Worm (Caenorhabditis elegans) whole organism, young adult: ENCODE measurements around the gene M02F4.2.
A peak's percentile ranks its signal among the peaks of the same experiment; 100 is the strongest.

Experiments used
- B0336.3 ChIP-seq: fragments of 200-800 bp; sonication (Bioruptor generic); IDR thresholded peaks from 2 replicates; pipeline ENCODE4 v1.3.6; 2022; ENCODE audit warnings: missing genetic modification characterization, missing compliant biosample characterization
- F10E7.11 ChIP-seq: sonication (generic microtip); optimal IDR thresholded peaks from 2 replicates; lab custom pipeline; 2017; ENCODE audit warnings: mild to moderate bottlenecking, missing genetic modification characterization, moderate library complexity, missing compliant biosample characterization
- F23B12.7 ChIP-seq: sonication (generic microtip); optimal IDR thresholded peaks from 2 replicates; lab custom pipeline; 2017; ENCODE audit warnings: missing genetic modification characterization, mild to moderate bottlenecking, missing compliant biosample characterization, antibody characterized with exemption, moderate library complexity; ENCODE audit not compliant: insufficient read depth
- F37B4.10 ChIP-seq: fragments of 200-800 bp; sonication (Bioruptor generic); IDR thresholded peaks from 2 replicates; pipeline ENCODE4 v1.3.6; 2022; ENCODE audit warnings: missing genetic modification characterization, missing compliant biosample characterization
- T07F8.4 ChIP-seq: sonication (generic microtip); optimal IDR thresholded peaks from 2 replicates; lab custom pipeline; 2016; ENCODE audit warnings: mild to moderate bottlenecking, missing genetic modification characterization, moderate library complexity, missing compliant biosample characterization
- Y53G8AR.9 ChIP-seq: fragments of 200-800 bp; sonication (Bioruptor generic); conservative IDR thresholded peaks from 2 replicates; pipeline ENCODE4 v1.3.6; 2022; ENCODE audit warnings: missing genetic modification reagents, missing genetic modification characterization, missing compliant biosample characterization
- Y67H2A.10 ChIP-seq: fragments of 200-800 bp; sonication (Bioruptor generic); conservative IDR thresholded peaks from 2 replicates; pipeline ENCODE4 v1.3.6; 2022; ENCODE audit warnings: missing genetic modification reagents, missing genetic modification characterization, missing compliant biosample characterization
- ZK185.1 ChIP-seq: sonication (generic microtip); optimal IDR thresholded peaks from 2 replicates; lab custom pipeline; 2016; ENCODE audit warnings: mild to moderate bottlenecking, missing genetic modification characterization, missing compliant biosample characterization; ENCODE audit not compliant: poor library complexity, severe bottlenecking
- akir-1 ChIP-seq: fragments of 200-800 bp; sonication (Bioruptor generic); optimal IDR thresholded peaks from 2 replicates; lab custom pipeline; 2018; ENCODE audit warnings: mild to moderate bottlenecking, missing genetic modification characterization, moderate library complexity, missing compliant biosample characterization
- aptf-2 ChIP-seq: fragments of 200-800 bp; sonication (Bioruptor generic); conservative IDR thresholded peaks from 2 replicates; pipeline ENCODE4 v1.3.6; 2022; ENCODE audit warnings: missing genetic modification reagents, missing genetic modification characterization, missing compliant biosample characterization
- atf-7 ChIP-seq: sonication (generic microtip); optimal IDR thresholded peaks from 2 replicates; lab custom pipeline; 2017; ENCODE audit warnings: mild to moderate bottlenecking, missing genetic modification characterization, missing compliant biosample characterization
- cebp-2 ChIP-seq: fragments of 200-800 bp; sonication (Bioruptor generic); IDR thresholded peaks from 2 replicates; pipeline ENCODE4 v1.3.6; 2022; ENCODE audit warnings: missing genetic modification characterization, missing compliant biosample characterization
- ceh-27 ChIP-seq: fragments of 200-800 bp; sonication (Bioruptor generic); optimal IDR thresholded peaks from 2 replicates; lab custom pipeline; 2018; ENCODE audit warnings: mild to moderate bottlenecking, missing genetic modification characterization, moderate library complexity, missing compliant biosample characterization
- ceh-58 ChIP-seq: fragments of 200-800 bp; sonication (Bioruptor generic); IDR thresholded peaks from 2 replicates; pipeline ENCODE4 v1.3.6; 2022; ENCODE audit warnings: missing genetic modification characterization, missing compliant biosample characterization
- chd-7 ChIP-seq: sonication (generic microtip); optimal IDR thresholded peaks from 2 replicates; lab custom pipeline; 2016; ENCODE audit warnings: mild to moderate bottlenecking, missing genetic modification characterization, moderate library complexity, missing compliant biosample characterization
- hlh-12 ChIP-seq: sonication (generic microtip); optimal IDR thresholded peaks from 2 replicates; lab custom pipeline; 2016; ENCODE audit warnings: missing genetic modification characterization, missing compliant biosample characterization
- hmg-1.2 ChIP-seq: fragments of 200-800 bp; sonication (Bioruptor generic); IDR thresholded peaks from 2 replicates; pipeline ENCODE4 v1.3.6; 2022; ENCODE audit warnings: missing genetic modification reagents, missing genetic modification characterization, missing compliant biosample characterization
- hmg-20 ChIP-seq: fragments of 200-800 bp; sonication (Bioruptor generic); IDR thresholded peaks from 2 replicates; pipeline ENCODE4 v1.3.6; 2022; ENCODE audit warnings: missing genetic modification reagents, missing genetic modification characterization, missing compliant biosample characterization
- hrde-1 ChIP-seq: sonication (generic microtip); optimal IDR thresholded peaks from 2 replicates; lab custom pipeline; 2016; ENCODE audit warnings: missing genetic modification characterization, mild to moderate bottlenecking, missing compliant biosample characterization, moderate library complexity, missing genotype, missing genetic modification reagents, borderline replicate concordance
- lin-35 ChIP-seq, 3 experiments: fragments of 150-350 bp in 2 of 3; sonication (generic microtip) in 1 of 3; optimal IDR thresholded peaks; 2 replicates each; lab custom pipeline; 2014 to 2018; ENCODE audit warnings: missing biosample characterization in 3 of 3, missing genetic modification characterization in 3 of 3, missing genetic modification reagents in 3 of 3
- madf-3 ChIP-seq: fragments of 200-800 bp; sonication (Bioruptor generic); IDR thresholded peaks from 2 replicates; pipeline ENCODE4 v1.3.6; 2022; ENCODE audit warnings: missing genetic modification reagents, missing genetic modification characterization, missing compliant biosample characterization
- nfya-1 ChIP-seq: sonication (generic microtip); optimal IDR thresholded peaks from 2 replicates; lab custom pipeline; 2017; ENCODE audit warnings: antibody characterized with exemption, missing compliant biosample characterization, missing genetic modification characterization, borderline replicate concordance; ENCODE audit not compliant: insufficient read depth
- nhr-90 ChIP-seq: sonication (generic microtip); optimal IDR thresholded peaks from 2 replicates; lab custom pipeline; 2016; ENCODE audit warnings: missing genotype, mild to moderate bottlenecking, missing genetic modification characterization, missing compliant biosample characterization
- rcor-1 ChIP-seq: fragments of 200-800 bp; sonication (Bioruptor generic); IDR thresholded peaks from 2 replicates; pipeline ENCODE4 v1.3.6; 2022; ENCODE audit warnings: missing genetic modification reagents, missing genetic modification characterization, missing compliant biosample characterization
- rec-8 ChIP-seq, 2 experiments: sonication (generic microtip); optimal IDR thresholded peaks; 2 replicates each; lab custom pipeline; 2016; ENCODE audit warnings: mild to moderate bottlenecking in 2 of 2, missing genetic modification characterization in 2 of 2, missing genetic modification reagents in 2 of 2, missing genotype in 2 of 2, missing biosample characterization in 1 of 2, missing compliant biosample characterization in 1 of 2, moderate library complexity in 1 of 2
- snpc-1.1 ChIP-seq: sonication (generic microtip); optimal IDR thresholded peaks from 2 replicates; lab custom pipeline; 2017; ENCODE audit warnings: missing genetic modification characterization, mild to moderate bottlenecking, missing compliant biosample characterization, antibody characterized with exemption, moderate library complexity, missing genotype, missing genetic modification reagents; ENCODE audit not compliant: insufficient read depth
- snpc-1.3 ChIP-seq: sonication (generic microtip); optimal IDR thresholded peaks from 2 replicates; lab custom pipeline; 2017; ENCODE audit warnings: missing genetic modification characterization, mild to moderate bottlenecking, missing compliant biosample characterization, antibody characterized with exemption, moderate library complexity, missing genotype, missing genetic modification reagents; ENCODE audit not compliant: insufficient read depth
- snpc-3.4 ChIP-seq: sonication (generic microtip); optimal IDR thresholded peaks from 2 replicates; lab custom pipeline; 2017; ENCODE audit warnings: missing genetic modification characterization, mild to moderate bottlenecking, missing compliant biosample characterization, antibody characterized with exemption, moderate library complexity, missing genotype, missing genetic modification reagents
- snpc-4 ChIP-seq, 5 experiments: fragments of 150-350 bp in 1 of 5; sonication (generic microtip) in 4 of 5; optimal IDR thresholded peaks; 2 replicates each; lab custom pipeline; 2014 to 2018; ENCODE audit warnings: missing genetic modification characterization in 5 of 5, missing biosample characterization in 3 of 5, antibody characterized with exemption in 2 of 5, mild to moderate bottlenecking in 2 of 5, missing compliant biosample characterization in 2 of 5, missing genotype in 2 of 5, moderate library complexity in 2 of 5, missing genetic modification reagents in 1 of 5
- tbx-9 ChIP-seq: sonication (generic microtip); optimal IDR thresholded peaks from 2 replicates; lab custom pipeline; 2016; ENCODE audit warnings: borderline replicate concordance, missing genetic modification characterization, inconsistent platforms, missing compliant biosample characterization
- tlf-1 ChIP-seq: fragments of 200-800 bp; sonication (Bioruptor generic); optimal IDR thresholded peaks from 2 replicates; lab custom pipeline; 2018; ENCODE audit warnings: mild to moderate bottlenecking, missing genetic modification characterization, missing compliant biosample characterization
- unc-130 ChIP-seq: sonication (generic microtip); optimal IDR thresholded peaks from 2 replicates; lab custom pipeline; 2016; ENCODE audit warnings: missing genetic modification reagents, missing genetic modification characterization, missing compliant biosample characterization
- xnd-1 ChIP-seq: sonication (generic microtip); optimal IDR thresholded peaks from 2 replicates; lab custom pipeline; 2016; ENCODE audit warnings: missing genotype, missing genetic modification reagents, missing genetic modification characterization, missing compliant biosample characterization
- zfh-2 ChIP-seq: fragments of 200-800 bp; sonication (Bioruptor generic); conservative IDR thresholded peaks from 2 replicates; pipeline ENCODE4 v1.3.6; 2022; ENCODE audit warnings: missing genetic modification reagents, missing genetic modification characterization, missing compliant biosample characterization
- ztf-22 ChIP-seq: fragments of 200-800 bp; sonication (Bioruptor generic); optimal IDR thresholded peaks from 2 replicates; lab custom pipeline; 2018; ENCODE audit warnings: mild to moderate bottlenecking, missing genetic modification characterization, moderate library complexity, missing compliant biosample characterization
- ztf-28 ChIP-seq: fragments of 200-800 bp; sonication (Bioruptor generic); IDR thresholded peaks from 2 replicates; pipeline ENCODE4 v1.3.6; 2022; ENCODE audit warnings: missing genetic modification reagents, missing genetic modification characterization, missing compliant biosample characterization
- ztf-3 ChIP-seq: fragments of 200-800 bp; sonication (Bioruptor generic); optimal IDR thresholded peaks from 2 replicates; lab custom pipeline; 2018; ENCODE audit warnings: mild to moderate bottlenecking, missing genetic modification characterization, missing compliant biosample characterization

M02F4.2 gene

ce11 chrX:3059299-3059698 is 25.2 kb upstream of the M02F4.2 start, which contains the start of gene rsef-1:
Gene rsef-1, minus strand, starts transcription at chrX:3059399.
- no peak for TF ChIP-seq hmg-1.2 (GFP tag; lab: Robert Waterston, UW)
- no peak for TF ChIP-seq akir-1 (GFP tag; lab: Kevin White, UChicago)
- no peak for TF ChIP-seq xnd-1 (tag; lab: Kevin White, UChicago)
- TF ChIP-seq ZK185.1 (tag; lab: Kevin White, UChicago) = no peak
- no peak for TF ChIP-seq cebp-2
- TF ChIP-seq rcor-1 (GFP tag; lab: Robert Waterston, UW) = no peak
- no peak for TF ChIP-seq Y67H2A.10 (GFP tag; lab: Robert Waterston, UW)
- no peak for TF ChIP-seq madf-3 (GFP tag; lab: Robert Waterston, UW)
- TF ChIP-seq tlf-1 = no peak
- no peak for TF ChIP-seq F10E7.11 (tag; lab: Kevin White, UChicago)
- no peak for TF ChIP-seq chd-7 (tag; lab: Kevin White, UChicago)
- TF ChIP-seq B0336.3 = no peak
- TF ChIP-seq ztf-3 (GFP tag; lab: Kevin White, UChicago) = no peak
- no peak for TF ChIP-seq snpc-4 (GFP tag; optimal IDR thresholded peaks at IDR 0.05; lab: Kevin White, UChicago)
- no peak for TF ChIP-seq snpc-4 (tag; optimal IDR thresholded peaks at IDR 0.05; lab: Kevin White, UChicago)
- no peak for TF ChIP-seq hlh-12
- no peak for TF ChIP-seq ceh-58 (GFP tag; lab: Robert Waterston, UW)
- TF ChIP-seq nfya-1 (tag; lab: Kevin White, UChicago) = no peak
- no peak for TF ChIP-seq F23B12.7 (tag; lab: Kevin White, UChicago)

- TF ChIP-seq zfh-2 (GFP tag; lab: Robert Waterston, UW) (peak; percentile 44; the same call in 1 of the 2 replicates), hmg-20 (GFP tag; lab: Robert Waterston, UW) (no peak), cebp-2 (0 out of 2 replicates have a peak, but pooled peaks have one; percentile 29), rec-8 (tag; optimal IDR thresholded peaks at IDR 0.05; lab: Kevin White, UChicago) (no peak), snpc-1.3 (tag; lab: Kevin White, UChicago) (no peak), ceh-27 (GFP tag; lab: Kevin White, UChicago) (no peak), atf-7 (tag; lab: Kevin White, UChicago) (no peak), snpc-4 (GFP tag; optimal IDR thresholded peaks at IDR 0.05; lab: Kevin White, UChicago) (no peak), snpc-4 (tag; optimal IDR thresholded peaks at IDR 0.05; lab: Kevin White, UChicago) (peak in 2 of 4 experiments; percentile 34 to 70), ztf-22 (GFP tag; lab: Kevin White, UChicago) (no peak), ceh-58 (GFP tag; lab: Robert Waterston, UW) (no peak), ztf-3 (GFP tag; lab: Kevin White, UChicago) (no peak), ztf-28 (GFP tag; lab: Robert Waterston, UW) (no peak), snpc-1.1 (tag; lab: Kevin White, UChicago) (peak; percentile 5), lin-35 (GFP tag; optimal IDR thresholded peaks at IDR 0.05; lab: Kevin White, UChicago) (no peak), F37B4.10 (no peak)
Observed at ce11 chrX:3057656-3058055, 23.6 kb upstream of the M02F4.2 start.

- TF ChIP-seq tbx-9 (no peak), hmg-20 (GFP tag; lab: Robert Waterston, UW) (no peak), Y53G8AR.9 (GFP tag; lab: Robert Waterston, UW) (no peak), akir-1 (GFP tag; lab: Kevin White, UChicago) (no peak), T07F8.4 (tag; lab: Kevin White, UChicago) (no peak), hrde-1 (tag; lab: Kevin White, UChicago) (no peak), snpc-3.4 (tag; lab: Kevin White, UChicago) (peak; percentile 23), unc-130 (GFP tag; lab: Kevin White, UChicago) (no peak), nhr-90 (tag; lab: Kevin White, UChicago) (no peak), snpc-1.1 (tag; lab: Kevin White, UChicago) (peak; percentile 53), aptf-2 (GFP tag; lab: Robert Waterston, UW) (no peak), snpc-4 (GFP tag; optimal IDR thresholded peaks at IDR 0.05; lab: Kevin White, UChicago) (peak; percentile 71), snpc-4 (tag; optimal IDR thresholded peaks at IDR 0.05; lab: Kevin White, UChicago) (peak in 3 of 4 experiments; percentile 56 to 93 (median 87))
Observed at ce11 chrX:3056098-3056497, 22.0 kb upstream of the M02F4.2 start.
